Worm (Caenorhabditis elegans): ENCODE data around the gene ugt-19.

The ugt-19 gene

DNA sequence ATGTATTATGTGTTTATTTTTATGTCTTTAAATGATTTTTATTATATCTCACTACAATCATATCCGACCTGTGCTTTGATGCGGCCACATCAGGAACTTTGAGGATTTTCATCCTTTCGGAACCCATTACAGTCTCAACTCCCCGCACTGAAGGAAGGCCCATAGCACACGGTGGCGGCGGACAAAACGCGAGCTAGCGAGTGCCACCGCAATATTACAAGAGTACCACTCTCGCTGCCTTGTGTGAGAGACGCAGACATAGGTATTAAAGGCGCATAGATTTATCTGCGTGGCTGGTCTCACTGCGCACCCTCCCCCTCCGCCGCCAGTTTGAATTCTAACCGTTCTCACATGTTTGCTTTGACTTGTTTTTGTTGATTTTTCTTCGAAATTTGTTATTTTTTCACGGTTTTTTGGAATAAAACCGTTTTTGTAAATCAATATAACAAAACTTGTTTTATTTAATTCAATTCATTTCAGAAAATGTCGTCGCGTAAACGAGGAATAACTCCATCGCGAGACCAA, 38.1 kb upstream of the ugt-19 start, which contains the start of gene zen-4 (continued):
- no peak for TF ChIP-seq nhr-76 (tag; optimal IDR thresholded peaks at IDR 0.05)
- TF ChIP-seq tbx-2 (tag; optimal IDR thresholded peaks at IDR 0.05): peak; percentile 14
- TF ChIP-seq hlh-17 (GFP tag; optimal IDR thresholded peaks at IDR 0.05; ENCODE audit: borderline replicate concordance): no peak
- TF ChIP-seq pax-3 (tag; optimal IDR thresholded peaks at IDR 0.05): no peak
- no peak for TF ChIP-seq nhr-47 (tag; optimal IDR thresholded peaks at IDR 0.05)
- no peak for TF ChIP-seq fkh-10 (GFP tag; optimal IDR thresholded peaks at IDR 0.05)
- TF ChIP-seq nhr-85 (tag): peak; percentile 77
- TF ChIP-seq dpl-1 (GFP tag; optimal IDR thresholded peaks at IDR 0.05): peak; percentile 53 to 61 (median 60)
- no peak for TF ChIP-seq C16A3.4 (tag; optimal IDR thresholded peaks at IDR 0.05)
- no peak for TF ChIP-seq lin-39 (tag; optimal IDR thresholded peaks at IDR 0.05)
- TF ChIP-seq efl-3 (GFP tag; optimal IDR thresholded peaks at IDR 0.05): no peak

DNA sequence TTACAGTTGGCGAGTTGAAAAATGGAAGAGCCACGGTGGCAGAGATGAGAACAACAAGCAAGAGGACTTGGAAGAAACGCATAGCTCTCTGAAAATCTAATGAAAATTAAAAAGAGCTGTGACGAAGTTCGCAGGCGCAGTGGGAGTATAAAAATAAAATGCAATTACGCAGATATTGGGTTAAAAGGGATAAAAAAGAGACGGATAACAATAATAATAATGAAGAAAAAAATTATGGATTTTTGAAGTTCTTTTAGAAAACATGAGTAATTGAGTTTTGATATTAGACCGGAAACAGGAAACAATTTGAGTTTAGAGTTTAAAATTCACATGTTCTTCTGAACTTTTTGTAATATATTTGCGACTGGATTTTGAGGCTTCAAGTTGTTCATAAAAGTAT, 32.5 kb upstream of the ugt-19 start, which contains the start of gene M03D4.3:
TSS of gene M03D4.3 (minus strand) at position 101 of the 400 bp plus-strand sequence.
- TF ChIP-seq xbp-1 (tag; optimal IDR thresholded peaks at IDR 0.05) (no peak), fkh-8 (tag; optimal IDR thresholded peaks at IDR 0.05) (no peak), tbx-2 (tag; optimal IDR thresholded peaks at IDR 0.05) (no peak), efl-1 (optimal IDR thresholded peaks at IDR 0.05) (no peak), efl-1 (GFP tag; optimal IDR thresholded peaks at IDR 0.05 in 1 of 2) (no peak), C16A3.4 (tag; optimal IDR thresholded peaks at IDR 0.05) (no peak), skn-1 (tag; optimal IDR thresholded peaks at IDR 0.05) (no peak), mdl-1 (tag; optimal IDR thresholded peaks at IDR 0.05) (no peak), sptf-1 (tag; optimal IDR thresholded peaks at IDR 0.05) (no peak), fos-1 (tag; optimal IDR thresholded peaks at IDR 0.05) (no peak), nhr-76 (tag; optimal IDR thresholded peaks at IDR 0.05) (no peak), nhr-85 (tag) (no peak), nhr-28 (tag; optimal IDR thresholded peaks at IDR 0.05) (no peak), pag-3 (tag; optimal IDR thresholded peaks at IDR 0.05; ENCODE audit: borderline replicate concordance, insufficient read depth) (no peak), nhr-11 (tag; optimal IDR thresholded peaks at IDR 0.05) (no peak), egl-27 (tag; optimal IDR thresholded peaks at IDR 0.05) (no peak), unc-62 (GFP tag; optimal IDR thresholded peaks at IDR 0.05) (no peak), nhr-90 (tag; optimal IDR thresholded peaks at IDR 0.05; ENCODE audit: poor library complexity) (no peak), unc-98 (GFP tag; IDR thresholded peaks at IDR 0.05) (no peak), blmp-1 (tag; optimal IDR thresholded peaks at IDR 0.05) (no peak), lin-15B (tag; optimal IDR thresholded peaks at IDR 0.05) (no peak)

DNA sequence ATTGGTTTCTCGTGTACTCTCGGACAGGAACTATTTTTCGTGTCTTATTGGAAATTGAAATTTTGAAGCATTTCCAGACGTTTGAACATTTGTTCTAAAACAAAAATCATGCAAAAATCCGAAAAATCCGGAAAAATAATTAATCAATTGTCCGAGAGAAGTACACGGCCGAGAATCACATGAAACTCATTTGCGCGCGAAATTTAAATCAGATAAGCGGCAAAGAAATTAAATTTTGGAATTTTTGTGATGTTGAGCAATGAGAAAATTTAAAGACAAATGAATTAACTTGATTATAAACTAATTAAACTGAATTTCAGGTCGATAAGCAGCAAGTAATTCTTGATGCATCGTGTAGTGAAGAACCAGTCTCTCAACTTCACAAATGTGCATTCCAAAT, 28.9 kb upstream of the ugt-19 start:
- TF ChIP-seq nhr-237 (tag; optimal IDR thresholded peaks at IDR 0.05) (no peak), dpl-1 (GFP tag; optimal IDR thresholded peaks at IDR 0.05) (peak in 2 of 3 experiments; percentile 0 to 33), lin-35 (GFP tag; optimal IDR thresholded peaks at IDR 0.05) (peak in 1 of 2 experiments; percentile 11), efl-1 (optimal IDR thresholded peaks at IDR 0.05) (peak; percentile 1 to 75), efl-1 (GFP tag; optimal IDR thresholded peaks at IDR 0.05 in 1 of 2) (peak; percentile 24 to 93)

DNA sequence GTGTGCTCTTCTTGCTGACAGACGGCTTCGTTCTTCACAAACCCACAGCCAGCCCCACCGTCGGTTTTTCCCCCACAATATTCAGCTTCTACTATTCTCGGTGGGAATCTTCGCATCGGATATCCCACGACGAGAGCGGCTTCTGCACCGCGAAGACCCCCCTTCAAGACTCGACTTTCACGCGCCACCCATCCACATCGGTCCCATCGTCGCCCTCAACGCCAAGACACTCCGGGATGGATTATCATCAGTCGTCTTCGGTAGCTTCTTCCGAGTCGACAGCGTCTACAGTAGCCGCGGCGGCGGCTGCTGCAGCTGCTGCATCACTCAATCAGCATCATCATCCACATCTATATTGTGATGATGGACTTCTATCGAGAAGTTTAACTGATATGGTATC, 24.7 kb upstream of the ugt-19 start:
- TF ChIP-seq unc-30 (tag; optimal IDR thresholded peaks at IDR 0.05) (no peak), efl-1 (optimal IDR thresholded peaks at IDR 0.05) (no peak), efl-1 (GFP tag; optimal IDR thresholded peaks at IDR 0.05 in 1 of 2) (peak in 1 of 2 experiments; percentile 53)

DNA sequence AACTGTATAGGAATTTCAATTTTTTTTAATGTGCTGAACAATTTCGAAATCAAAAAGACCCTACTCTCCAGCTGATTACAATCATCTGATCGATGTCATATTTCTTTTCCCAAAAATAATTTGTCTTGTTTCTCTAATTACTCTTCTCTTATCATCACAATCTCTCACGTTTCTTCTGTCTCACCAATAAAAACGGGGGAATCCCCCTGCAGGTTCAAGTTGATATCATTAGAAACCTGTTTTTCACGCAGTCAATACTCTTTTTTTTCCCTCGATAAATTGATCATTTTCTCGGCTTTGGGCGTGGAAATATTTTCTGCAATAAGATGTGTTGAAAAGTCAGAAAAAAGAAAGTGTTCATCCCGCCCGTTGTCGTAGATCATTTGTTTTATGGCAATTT, 20.0 kb upstream of the ugt-19 start:
- TF ChIP-seq vab-15 (tag; optimal IDR thresholded peaks at IDR 0.05): peak; percentile 90
- TF ChIP-seq elt-2 (tag; optimal IDR thresholded peaks at IDR 0.05): peak; percentile 59
- peak; percentile 41 for TF ChIP-seq unc-130 (tag; optimal IDR thresholded peaks at IDR 0.05)
- TF ChIP-seq dpl-1 (GFP tag; optimal IDR thresholded peaks at IDR 0.05): peak in 1 of 3 experiments; percentile 26
- TF ChIP-seq ets-5 (GFP tag; IDR thresholded peaks at IDR 0.05): no peak
- TF ChIP-seq tbx-2 (tag; optimal IDR thresholded peaks at IDR 0.05): peak; percentile 58
- peak; percentile 69 for TF ChIP-seq skn-1 (tag; optimal IDR thresholded peaks at IDR 0.05)
- TF ChIP-seq C16A3.4 (tag; optimal IDR thresholded peaks at IDR 0.05): peak; percentile 24
- TF ChIP-seq lsy-2 (tag; optimal IDR thresholded peaks at IDR 0.05): peak; percentile 19 to 72
- TF ChIP-seq nhr-47 (tag; optimal IDR thresholded peaks at IDR 0.05): peak; percentile 43
- TF ChIP-seq snu-23 (GFP tag; optimal IDR thresholded peaks at IDR 0.05): peak; percentile 60
- peak in 1 of 2 experiments; percentile 68 for TF ChIP-seq lin-35 (GFP tag; optimal IDR thresholded peaks at IDR 0.05)
- peak in 1 of 2 experiments; percentile 56 for TF ChIP-seq mdl-1 (tag; optimal IDR thresholded peaks at IDR 0.05)
- peak; percentile 87 for TF ChIP-seq grh-1 (GFP tag; IDR thresholded peaks at IDR 0.05)
- TF ChIP-seq sox-4 (tag; optimal IDR thresholded peaks at IDR 0.05): no peak
- no peak for TF ChIP-seq nhr-12 (tag; optimal IDR thresholded peaks at IDR 0.05)
- peak; percentile 98 for TF ChIP-seq nhr-85 (tag)
- peak; percentile 83 for TF ChIP-seq lin-14 (GFP tag; optimal IDR thresholded peaks at IDR 0.05)
- TF ChIP-seq fkh-10 (GFP tag; optimal IDR thresholded peaks at IDR 0.05): no peak
- TF ChIP-seq rnt-1 (tag; optimal IDR thresholded peaks at IDR 0.05): no peak
- no peak for TF ChIP-seq zag-1 (tag; optimal IDR thresholded peaks at IDR 0.05)
- no peak for TF ChIP-seq sptf-1 (tag; optimal IDR thresholded peaks at IDR 0.05)
- no peak for TF ChIP-seq pax-3 (tag; optimal IDR thresholded peaks at IDR 0.05)
